Fruit fly (Drosophila melanogaster) whole organism, embryonic: ENCODE measurements around the gene Pino.

Source experiments
- Antp ChIP-seq: fragments of 200-800 bp; sonication (Bioruptor generic); optimal IDR thresholded peaks from 3 replicates; lab custom pipeline; 2016; ENCODE audit warnings: missing biosample characterization, missing genetic modification characterization
- CG10462 ChIP-seq: fragments of 200-800 bp; sonication (Bioruptor generic); optimal IDR thresholded peaks from 2 replicates; lab custom pipeline; 2016; ENCODE audit warnings: missing biosample characterization, missing genetic modification characterization
- CG10979 ChIP-seq: fragments of 200-800 bp; sonication (Bioruptor generic); optimal IDR thresholded peaks from 2 replicates; lab custom pipeline; 2018; ENCODE audit warnings: missing biosample characterization, mild to moderate bottlenecking, missing genetic modification characterization, moderate library complexity
- CG12391 ChIP-seq: fragments of 200-800 bp; sonication (Bioruptor generic); optimal IDR thresholded peaks from 3 replicates; lab custom pipeline; 2018; ENCODE audit warnings: missing biosample characterization, mild to moderate bottlenecking, missing genetic modification characterization, moderate library complexity
- CG12659 ChIP-seq: fragments of 200-800 bp; sonication (Bioruptor generic); optimal IDR thresholded peaks from 3 replicates; lab custom pipeline; 2017; ENCODE audit warnings: mild to moderate bottlenecking, missing biosample characterization, missing genetic modification reagents, missing genetic modification characterization
- CG13287 ChIP-seq: fragments of 200-800 bp; sonication (Bioruptor generic); IDR thresholded peaks from 2 replicates; pipeline ENCODE4 v1.3.6; 2022; ENCODE audit warnings: missing biosample characterization, missing genetic modification characterization; ENCODE audit not compliant: partially characterized antibody
- CG13624 ChIP-seq: fragments of 200-800 bp; sonication (Bioruptor generic); optimal IDR thresholded peaks from 2 replicates; lab custom pipeline; 2016; ENCODE audit warnings: missing biosample characterization, missing genetic modification characterization
- CG14710 ChIP-seq: fragments of 200-800 bp; sonication (Bioruptor generic); optimal IDR thresholded peaks from 3 replicates; lab custom pipeline; 2019; ENCODE audit warnings: missing biosample characterization, mild to moderate bottlenecking, missing genetic modification characterization, moderate library complexity
- CG1602 ChIP-seq: fragments of 200-800 bp; sonication (Bioruptor generic); optimal IDR thresholded peaks from 3 replicates; lab custom pipeline; 2016; ENCODE audit warnings: missing biosample characterization, missing genetic modification characterization
- CG18619 ChIP-seq: fragments of 200-800 bp; sonication (Bioruptor generic); optimal IDR thresholded peaks from 3 replicates; lab custom pipeline; 2017; ENCODE audit warnings: missing biosample characterization, mild to moderate bottlenecking, missing genetic modification characterization
- CG2120 ChIP-seq: fragments of 200-800 bp; sonication (Bioruptor generic); optimal IDR thresholded peaks from 3 replicates; lab custom pipeline; 2016; ENCODE audit warnings: missing biosample characterization, missing genetic modification characterization
- CG31365 ChIP-seq: fragments of 200-800 bp; sonication (Bioruptor generic); optimal IDR thresholded peaks from 2 replicates; lab custom pipeline; 2018; ENCODE audit warnings: missing biosample characterization, mild to moderate bottlenecking, missing genetic modification characterization
- CG33557 ChIP-seq: fragments of 200-800 bp; sonication (Bioruptor generic); optimal IDR thresholded peaks from 2 replicates; lab custom pipeline; 2019; ENCODE audit warnings: missing biosample characterization, mild to moderate bottlenecking, missing genetic modification characterization, moderate library complexity
- CG3726 ChIP-seq: fragments of 200-800 bp; sonication (Bioruptor generic); IDR thresholded peaks from 3 replicates; pipeline ENCODE4, ENCODE4 v1.3.6; 2022; ENCODE audit warnings: missing biosample characterization, missing genetic modification characterization
- CG42726 ChIP-seq: fragments of 200-800 bp; sonication (Bioruptor generic); IDR thresholded peaks from 2 replicates; pipeline ENCODE4 v1.3.6; 2022; ENCODE audit warnings: missing biosample characterization, missing genetic modification characterization; ENCODE audit not compliant: partially characterized antibody
- CG4424 ChIP-seq: fragments of 200-800 bp; sonication (Bioruptor generic); optimal IDR thresholded peaks from 3 replicates; lab custom pipeline; 2016; ENCODE audit warnings: missing biosample characterization, missing genetic modification characterization
- CG4617 ChIP-seq: fragments of 200-800 bp; sonication (Bioruptor generic); optimal IDR thresholded peaks from 3 replicates; lab custom pipeline; 2016; ENCODE audit warnings: missing biosample characterization, missing genetic modification characterization, borderline replicate concordance
- CG7786 ChIP-seq: fragments of 200-800 bp; sonication (Bioruptor generic); optimal IDR thresholded peaks from 2 replicates; lab custom pipeline; 2016; ENCODE audit warnings: missing biosample characterization, missing genetic modification characterization
- CG7928 ChIP-seq: fragments of 200-800 bp; sonication (Bioruptor generic); optimal IDR thresholded peaks from 2 replicates; lab custom pipeline; 2017; ENCODE audit warnings: missing biosample characterization, mild to moderate bottlenecking, missing genetic modification characterization
- CG8478 ChIP-seq: fragments of >200 bp; optimal IDR thresholded peaks from 2 replicates; lab custom pipeline; 2018
- CHES-1-like ChIP-seq: fragments of 200-800 bp; sonication (Bioruptor generic); optimal IDR thresholded peaks from 2 replicates; lab custom pipeline; 2016; ENCODE audit warnings: missing biosample characterization, missing genetic modification characterization
- CkIIα-i1 ChIP-seq: fragments of 200-800 bp; sonication (Bioruptor generic); IDR thresholded peaks from 2 replicates; pipeline ENCODE4 v1.3.6; 2022; ENCODE audit warnings: missing biosample characterization, missing genetic modification characterization
- Dll ChIP-seq: fragments of 200-800 bp; sonication (Bioruptor generic); IDR thresholded peaks from 4 replicates; pipeline ENCODE4 v1.3.6; 2022; ENCODE audit warnings: missing biosample characterization, missing genetic modification characterization; ENCODE audit not compliant: partially characterized antibody
- E2f2 ChIP-seq: fragments of 200-800 bp; sonication (Bioruptor generic); IDR thresholded peaks from 2 replicates; pipeline ENCODE4 v1.3.6; 2022; ENCODE audit warnings: missing biosample characterization, missing genetic modification characterization
- Elba2 ChIP-seq: fragments of 200-800 bp; sonication (Bioruptor generic); optimal IDR thresholded peaks from 3 replicates; lab custom pipeline; 2016; ENCODE audit warnings: missing biosample characterization, missing genetic modification characterization
- Ets65A ChIP-seq: fragments of 200-800 bp; sonication (Bioruptor generic); peaks from one replicate; lab custom pipeline; 2016; ENCODE audit warnings: missing biosample characterization, missing genetic modification characterization
- Fer1 ChIP-seq: fragments of 200-800 bp; sonication (Bioruptor generic); optimal IDR thresholded peaks from 2 replicates; lab custom pipeline; 2017; ENCODE audit warnings: missing biosample characterization, mild to moderate bottlenecking, missing genetic modification characterization
- HmgD ChIP-seq: fragments of 200-800 bp; sonication (Bioruptor generic); optimal IDR thresholded peaks from 3 replicates; lab custom pipeline; 2016; ENCODE audit warnings: missing biosample characterization, missing genetic modification characterization
- HmgZ ChIP-seq: fragments of 200-800 bp; sonication (Bioruptor generic); optimal IDR thresholded peaks from 2 replicates; lab custom pipeline; 2018; ENCODE audit warnings: missing biosample characterization, mild to moderate bottlenecking, missing genetic modification characterization
- Hsf ChIP-seq: fragments of 200-800 bp; sonication (Bioruptor generic); optimal IDR thresholded peaks from 3 replicates; lab custom pipeline; 2016; ENCODE audit warnings: missing biosample characterization, missing genetic modification characterization
- Meics ChIP-seq: fragments of 200-800 bp; sonication (Bioruptor generic); optimal IDR thresholded peaks from 2 replicates; lab custom pipeline; 2017; ENCODE audit warnings: missing biosample characterization, mild to moderate bottlenecking, missing genetic modification characterization
- Mes4 ChIP-seq: fragments of 200-800 bp; sonication (Bioruptor generic); optimal IDR thresholded peaks from 2 replicates; lab custom pipeline; 2016; ENCODE audit warnings: missing biosample characterization, missing genetic modification characterization
- Myb ChIP-seq: fragments of 200-800 bp; sonication (Bioruptor generic); optimal IDR thresholded peaks from 2 replicates; lab custom pipeline; 2016; ENCODE audit warnings: missing biosample characterization, missing genetic modification characterization
- NC2β ChIP-seq: fragments of 200-800 bp; sonication (Bioruptor generic); optimal IDR thresholded peaks from 2 replicates; lab custom pipeline; 2016; ENCODE audit warnings: missing biosample characterization, missing genetic modification characterization
- Neu2 ChIP-seq: fragments of 200-800 bp; sonication (Bioruptor generic); optimal IDR thresholded peaks from 3 replicates; lab custom pipeline; 2016; ENCODE audit warnings: missing biosample characterization, missing genetic modification characterization, borderline replicate concordance
- Pdp1 ChIP-seq, 2 experiments: fragments of 200-800 bp; sonication (Bioruptor generic); optimal IDR thresholded peaks; 3 replicates each; lab custom pipeline; 2016; ENCODE audit warnings: missing biosample characterization in 2 of 2, missing genetic modification characterization in 2 of 2, mild to moderate bottlenecking in 1 of 2, moderate library complexity in 1 of 2
- Sin3A ChIP-seq: fragments of >200 bp; optimal IDR thresholded peaks from 2 replicates; lab custom pipeline; 2018
- Sry-δ ChIP-seq: fragments of 200-800 bp; sonication (Bioruptor generic); optimal IDR thresholded peaks from 2 replicates; lab custom pipeline; 2016; ENCODE audit warnings: missing biosample characterization, missing genetic modification characterization
- TFAM ChIP-seq: fragments of 200-800 bp; sonication (Bioruptor generic); optimal IDR thresholded peaks from 2 replicates; lab custom pipeline; 2017; ENCODE audit warnings: missing biosample characterization, missing genetic modification characterization, inconsistent platforms
- Taf1 ChIP-seq: fragments of 200-800 bp; sonication (Bioruptor generic); IDR thresholded peaks from 2 replicates; pipeline ENCODE4 v1.3.6; 2022; ENCODE audit warnings: missing biosample characterization, missing genetic modification characterization
- Xbp1 ChIP-seq: fragments of 200-800 bp; sonication (Bioruptor generic); optimal IDR thresholded peaks from 3 replicates; lab custom pipeline; 2016; ENCODE audit warnings: missing biosample characterization, mild to moderate bottlenecking, missing genetic modification characterization
- az2 ChIP-seq: fragments of 200-800 bp; sonication (Bioruptor generic); optimal IDR thresholded peaks from 3 replicates; lab custom pipeline; 2016; ENCODE audit warnings: missing biosample characterization, missing genetic modification characterization
- gt ChIP-seq: fragments of 200-800 bp; sonication (Bioruptor generic); IDR thresholded peaks from 2 replicates; pipeline ENCODE4 v1.3.6; 2022; ENCODE audit warnings: missing biosample characterization, missing genetic modification characterization
- jumu ChIP-seq: fragments of 200-800 bp; sonication (Bioruptor generic); optimal IDR thresholded peaks from 3 replicates; lab custom pipeline; 2016; ENCODE audit warnings: missing biosample characterization, missing genetic modification characterization
- lola ChIP-seq, 3 experiments: fragments of >200 bp in 2 of 3; fragments of 200-800 bp in 1 of 3; sonication (Bioruptor generic) in 1 of 3; optimal IDR thresholded peaks; 2 replicates each; lab custom pipeline; 2017 to 2019; ENCODE audit warnings: missing biosample characterization in 3 of 3, missing genetic modification characterization in 3 of 3, mild to moderate bottlenecking in 1 of 3, moderate library complexity in 1 of 3
- luna ChIP-seq: fragments of 200-800 bp; sonication (Bioruptor generic); optimal IDR thresholded peaks from 2 replicates; lab custom pipeline; 2016; ENCODE audit warnings: missing biosample characterization, missing genetic modification characterization
- mam ChIP-seq: fragments of 200-800 bp; sonication (Bioruptor generic); optimal IDR thresholded peaks from 3 replicates; lab custom pipeline; 2016; ENCODE audit warnings: missing biosample characterization, missing genetic modification characterization
- sob ChIP-seq: fragments of 200-800 bp; sonication (Bioruptor generic); IDR thresholded peaks from 2 replicates; pipeline ENCODE4 v1.3.6; 2022; ENCODE audit warnings: missing biosample characterization, missing genetic modification characterization
- stwl ChIP-seq: fragments of 200-800 bp; sonication (Bioruptor generic); optimal IDR thresholded peaks from 3 replicates; lab custom pipeline; 2018; ENCODE audit warnings: missing biosample characterization, mild to moderate bottlenecking, missing genetic modification characterization, moderate library complexity
- zen ChIP-seq: fragments of 200-800 bp; sonication (Bioruptor generic); optimal IDR thresholded peaks from 3 replicates; lab custom pipeline; 2018; ENCODE audit warnings: missing biosample characterization, mild to moderate bottlenecking, missing genetic modification characterization, moderate library complexity

The Pino gene

dm6 chr2L:1108029-1108688 is 20.6 kb downstream of the Pino start, which contains the start of the genes PolrMT and CG14339 (continued):
- TF ChIP-seq TFAM (no peak), Meics (GFP tag; lab: Kevin White, UChicago) (peak; percentile 11), Neu2 (GFP tag; lab: Kevin White, UChicago) (peak; percentile 2), CG18619 (GFP tag; lab: Kevin White, UChicago) (peak; percentile 13), gt (GFP tag; lab: Robert Waterston, UW) (no peak), CHES-1-like (GFP tag; lab: Kevin White, UChicago) (peak; percentile 82), Mes4 (GFP tag; lab: Kevin White, UChicago) (peak; percentile 49), Xbp1 (GFP tag; lab: Kevin White, UChicago) (peak; percentile 49), CG7786 (GFP tag; lab: Kevin White, UChicago) (peak; percentile 56), Hsf (GFP tag; lab: Kevin White, UChicago) (peak; percentile 56), stwl (tag; lab: Kevin White, UChicago) (peak; percentile 37), CG31365 (tag; lab: Kevin White, UChicago) (peak; percentile 98), HmgD (GFP tag; lab: Kevin White, UChicago) (peak; percentile 73), mam (GFP tag; lab: Kevin White, UChicago) (peak; percentile 51), CG42726 (peak; percentile 56; the same call in 1 of the 2 replicates), CG4617 (peak; percentile 76), Sry-δ (peak; percentile 36), Elba2 (GFP tag; lab: Kevin White, UChicago) (peak; percentile 95), Dll (0 out of 4 replicates have a peak, but pooled peaks have one; percentile 31), CG8478 (no peak), CG14710 (tag; lab: Kevin White, UChicago) (peak; percentile 51), Myb (GFP tag; lab: Kevin White, UChicago) (peak; percentile 98), CG33557 (peak; percentile 4), NC2β (GFP tag; lab: Kevin White, UChicago) (peak; percentile 65), HmgZ (tag; lab: Kevin White, UChicago) (peak; percentile 78), CG12391 (tag; lab: Kevin White, UChicago) (peak; percentile 46), CG13624 (peak; percentile 36), CG13287 (GFP tag; lab: Robert Waterston, UW) (peak; percentile 49; the same call in 1 of the 2 replicates), E2f2 (peak; percentile 59), Pdp1 (GFP tag; optimal IDR thresholded peaks at IDR 0.05; lab: Kevin White, UChicago) (peak in 1 of 2 experiments; percentile 100), CG12659 (GFP tag; lab: Kevin White, UChicago) (peak; percentile 70), CG10979 (tag; lab: Kevin White, UChicago) (peak; percentile 24), CG3726 (GFP tag; lab: Robert Waterston, UW) (no peak), Ets65A (peak; percentile 76), Taf1 (GFP tag; lab: Robert Waterston, UW) (no peak), sob (GFP tag; lab: Robert Waterston, UW) (no peak), az2 (GFP tag; lab: Kevin White, UChicago) (peak; percentile 29), CkIIα-i1 (no peak), Antp (peak; percentile 10), CG10462 (GFP tag; lab: Kevin White, UChicago) (peak; percentile 87), CG1602 (GFP tag; lab: Kevin White, UChicago) (peak; percentile 15), Sin3A (lab: Kevin White, UChicago) (peak; percentile 85), Fer1 (GFP tag; lab: Kevin White, UChicago) (peak; percentile 48), CG2120 (GFP tag; lab: Kevin White, UChicago) (peak; percentile 65), CG7928 (GFP tag; lab: Kevin White, UChicago) (peak; percentile 96), lola (GFP tag; optimal IDR thresholded peaks at IDR 0.05; lab: Kevin White, UChicago) (no peak), zen (tag; lab: Kevin White, UChicago) (peak; percentile 26), jumu (GFP tag; lab: Kevin White, UChicago) (peak; percentile 20), luna (peak; percentile 48), CG4424 (peak; percentile 42)
